Fruit fly (Drosophila melanogaster) whole organism, prepupa: ENCODE results near the gene mnb.

ENCODE experiments used
- CG10631 ChIP-seq: fragments of 200-800 bp; sonication (Bioruptor generic); optimal IDR thresholded peaks from 2 replicates; lab custom pipeline; 2016; ENCODE audit warnings: missing biosample characterization, missing genetic modification characterization
- CG10669 ChIP-seq: fragments of 200-800 bp; sonication (Bioruptor generic); optimal IDR thresholded peaks from 3 replicates; lab custom pipeline; 2018; ENCODE audit warnings: missing biosample characterization, mild to moderate bottlenecking, missing genetic modification characterization, moderate library complexity
- CG11294 ChIP-seq: fragments of 200-800 bp; sonication (Bioruptor generic); IDR thresholded peaks from 2 replicates; pipeline ENCODE4 v1.3.6; 2022; ENCODE audit warnings: missing biosample characterization, missing genetic modification characterization
- CG11762 ChIP-seq: fragments of 200-800 bp; sonication (Bioruptor generic); optimal IDR thresholded peaks from 3 replicates; lab custom pipeline; 2016; ENCODE audit warnings: missing biosample characterization, missing genetic modification characterization; ENCODE audit not compliant: insufficient read depth
- CG15336 ChIP-seq: fragments of 200-800 bp; sonication (Bioruptor generic); IDR thresholded peaks from 2 replicates; pipeline ENCODE4 v1.3.6; 2022; ENCODE audit warnings: missing biosample characterization, missing genetic modification characterization
- CG1621 ChIP-seq: fragments of 200-800 bp; sonication (Bioruptor generic); optimal IDR thresholded peaks from 3 replicates; lab custom pipeline; 2018; ENCODE audit warnings: missing biosample characterization, mild to moderate bottlenecking, missing genetic modification characterization
- CG16779 ChIP-seq: fragments of 200-800 bp; sonication (Bioruptor generic); optimal IDR thresholded peaks from 3 replicates; lab custom pipeline; 2017; ENCODE audit warnings: missing biosample characterization, mild to moderate bottlenecking, missing genetic modification characterization
- CG3032 ChIP-seq: fragments of 200-800 bp; optimal IDR thresholded peaks from 2 replicates; lab custom pipeline; 2019; ENCODE audit warnings: missing biosample characterization, mild to moderate bottlenecking, missing genetic modification characterization, moderate library complexity
- CG31627 ChIP-seq: fragments of 200-800 bp; sonication (Bioruptor generic); optimal IDR thresholded peaks from 3 replicates; lab custom pipeline; 2016; ENCODE audit warnings: missing biosample characterization, missing genetic modification characterization
- CG32006 ChIP-seq: fragments of 200-800 bp; sonication (Bioruptor generic); optimal IDR thresholded peaks from 3 replicates; lab custom pipeline; 2017; ENCODE audit warnings: missing biosample characterization, mild to moderate bottlenecking, missing genetic modification characterization
- CG34406 ChIP-seq: fragments of 200-800 bp; sonication (Bioruptor generic); optimal IDR thresholded peaks from 3 replicates; lab custom pipeline; 2016; ENCODE audit warnings: missing biosample characterization, missing genetic modification characterization
- CG4318 ChIP-seq: fragments of 200-800 bp; sonication (Bioruptor generic); optimal IDR thresholded peaks from 3 replicates; lab custom pipeline; 2017; ENCODE audit warnings: missing biosample characterization, mild to moderate bottlenecking, missing genetic modification characterization
- CG6163 ChIP-seq: fragments of 200-800 bp; sonication (Bioruptor generic); IDR thresholded peaks from 3 replicates; pipeline ENCODE4 v1.3.6; 2022; ENCODE audit warnings: missing biosample characterization, missing genetic modification characterization
- CG6276 ChIP-seq: fragments of 200-800 bp; sonication (Bioruptor generic); optimal IDR thresholded peaks from 2 replicates; lab custom pipeline; 2017; ENCODE audit warnings: missing biosample characterization, mild to moderate bottlenecking, missing genetic modification characterization
- CG6854 ChIP-seq: fragments of 200-800 bp; sonication (Bioruptor generic); optimal IDR thresholded peaks from 2 replicates; lab custom pipeline; 2017; ENCODE audit warnings: missing biosample characterization, mild to moderate bottlenecking, missing genetic modification characterization
- CG7368 ChIP-seq: fragments of 200-800 bp; sonication (Bioruptor generic); optimal IDR thresholded peaks from 3 replicates; lab custom pipeline; 2016; ENCODE audit warnings: missing biosample characterization, missing genetic modification characterization
- CG8319 ChIP-seq: fragments of 200-800 bp; sonication (Bioruptor generic); optimal IDR thresholded peaks from 3 replicates; lab custom pipeline; 2016; ENCODE audit warnings: missing biosample characterization, missing genetic modification characterization
- CG9139 ChIP-seq: fragments of 200-800 bp; sonication (Bioruptor generic); optimal IDR thresholded peaks from 3 replicates; lab custom pipeline; 2017; ENCODE audit warnings: missing biosample characterization, mild to moderate bottlenecking, missing genetic modification characterization
- Eip75B ChIP-seq: fragments of 200-800 bp; sonication (Bioruptor generic); optimal IDR thresholded peaks from 3 replicates; lab custom pipeline; 2016; ENCODE audit warnings: missing biosample characterization, missing genetic modification characterization
- Eip78C ChIP-seq: fragments of 200-800 bp; sonication (Bioruptor generic); peaks from one replicate; lab custom pipeline; 2016; ENCODE audit warnings: missing biosample characterization, missing genetic modification characterization
- Eip93F ChIP-seq: fragments of 200-800 bp; sonication (Bioruptor generic); optimal IDR thresholded peaks from 2 replicates; lab custom pipeline; 2016; ENCODE audit warnings: missing biosample characterization, mild to moderate bottlenecking, missing genetic modification characterization
- Ets21C ChIP-seq: fragments of 200-800 bp; sonication (Bioruptor generic); optimal IDR thresholded peaks from 3 replicates; lab custom pipeline; 2016; ENCODE audit warnings: missing biosample characterization, missing genetic modification characterization
- Hr4 ChIP-seq: fragments of 200-800 bp; sonication (Bioruptor generic); optimal IDR thresholded peaks from 3 replicates; lab custom pipeline; 2016; ENCODE audit warnings: missing biosample characterization, missing genetic modification characterization
- Met ChIP-seq: fragments of 200-800 bp; sonication (Bioruptor generic); optimal IDR thresholded peaks from 3 replicates; lab custom pipeline; 2016; ENCODE audit warnings: missing biosample characterization, missing genetic modification characterization
- OdsH ChIP-seq: fragments of 200-800 bp; sonication (Bioruptor generic); optimal IDR thresholded peaks from 3 replicates; lab custom pipeline; 2016; ENCODE audit warnings: missing biosample characterization, missing genetic modification characterization
- Smox ChIP-seq: fragments of 200-800 bp; sonication (Bioruptor generic); optimal IDR thresholded peaks from 3 replicates; lab custom pipeline; 2016; ENCODE audit warnings: missing biosample characterization, missing genetic modification characterization
- Sox14 ChIP-seq: fragments of 200-800 bp; sonication (Bioruptor generic); optimal IDR thresholded peaks from 3 replicates; lab custom pipeline; 2016; ENCODE audit warnings: missing biosample characterization, missing genetic modification characterization
- Sox15 ChIP-seq: fragments of 200-800 bp; sonication (Bioruptor generic); optimal IDR thresholded peaks from 3 replicates; lab custom pipeline; 2016; ENCODE audit warnings: missing biosample characterization, missing genetic modification characterization
- achi ChIP-seq: fragments of 200-800 bp; sonication (Bioruptor generic); optimal IDR thresholded peaks from 3 replicates; lab custom pipeline; 2016; ENCODE audit warnings: missing biosample characterization, missing genetic modification characterization
- acj6 ChIP-seq: fragments of 200-800 bp; sonication (Bioruptor generic); optimal IDR thresholded peaks from 3 replicates; lab custom pipeline; 2016; ENCODE audit warnings: missing biosample characterization, missing genetic modification characterization
- cyc ChIP-seq: fragments of 200-800 bp; sonication (Bioruptor generic); optimal IDR thresholded peaks from 3 replicates; lab custom pipeline; 2016; ENCODE audit warnings: missing biosample characterization, missing genetic modification characterization
- dac ChIP-seq: fragments of 200-800 bp; sonication (Bioruptor generic); optimal IDR thresholded peaks from 2 replicates; lab custom pipeline; 2017; ENCODE audit warnings: missing biosample characterization, mild to moderate bottlenecking, missing genetic modification characterization
- dsx ChIP-seq: fragments of 200-800 bp; optimal IDR thresholded peaks from 3 replicates; lab custom pipeline; 2019; ENCODE audit warnings: missing biosample characterization, mild to moderate bottlenecking, missing genetic modification characterization, moderate library complexity; ENCODE audit not compliant: poor library complexity, severe bottlenecking
- eg ChIP-seq: fragments of 200-800 bp; sonication (Bioruptor generic); IDR thresholded peaks from 3 replicates; pipeline ENCODE4 v1.3.6; 2022; ENCODE audit warnings: missing biosample characterization, missing genetic modification characterization
- esn ChIP-seq: fragments of 200-800 bp; sonication (Bioruptor generic); optimal IDR thresholded peaks from 2 replicates; lab custom pipeline; 2016; ENCODE audit warnings: missing biosample characterization, mild to moderate bottlenecking, missing genetic modification characterization, moderate library complexity
- fd59A ChIP-seq: fragments of 200-800 bp; sonication (Bioruptor generic); optimal IDR thresholded peaks from 2 replicates; lab custom pipeline; 2017; ENCODE audit warnings: missing biosample characterization, mild to moderate bottlenecking, missing genetic modification characterization, missing genetic modification reagents
- fd85E ChIP-seq: fragments of 200-800 bp; sonication (Bioruptor generic); optimal IDR thresholded peaks from 3 replicates; lab custom pipeline; 2016; ENCODE audit warnings: missing biosample characterization, missing genetic modification characterization
- fkh ChIP-seq: fragments of 200-800 bp; sonication (Bioruptor generic); optimal IDR thresholded peaks from 3 replicates; lab custom pipeline; 2017; ENCODE audit warnings: missing biosample characterization, mild to moderate bottlenecking, missing genetic modification characterization, moderate library complexity
- net ChIP-seq: fragments of 200-800 bp; sonication (Bioruptor generic); optimal IDR thresholded peaks from 3 replicates; lab custom pipeline; 2016; ENCODE audit warnings: missing biosample characterization, missing genetic modification characterization
- pdm3 ChIP-seq: fragments of 200-800 bp; sonication (Bioruptor generic); optimal IDR thresholded peaks from 3 replicates; lab custom pipeline; 2016; ENCODE audit warnings: missing biosample characterization, missing genetic modification characterization
- salr ChIP-seq, 2 experiments: fragments of 200-800 bp; sonication (Bioruptor generic); optimal IDR thresholded peaks; 3 replicates each; lab custom pipeline; 2016 to 2018; ENCODE audit warnings: missing biosample characterization in 2 of 2, missing genetic modification characterization in 2 of 2, mild to moderate bottlenecking in 1 of 2
- spab ChIP-seq: fragments of 200-800 bp; sonication (Bioruptor generic); optimal IDR thresholded peaks from 2 replicates; lab custom pipeline; 2017; ENCODE audit warnings: missing biosample characterization, mild to moderate bottlenecking, missing genetic modification characterization, missing genetic modification reagents
- ss ChIP-seq, 2 experiments: fragments of 200-800 bp; sonication (Bioruptor generic); optimal IDR thresholded peaks; 2 replicates in 1 of 2; 3 replicates in 1 of 2; lab custom pipeline; 2017 to 2018; ENCODE audit warnings: mild to moderate bottlenecking in 2 of 2, missing biosample characterization in 2 of 2, missing genetic modification characterization in 2 of 2, moderate library complexity in 1 of 2
- svp ChIP-seq: fragments of 200-800 bp; sonication (Bioruptor generic); peaks from one replicate; lab custom pipeline; 2016; ENCODE audit warnings: missing biosample characterization, missing genetic modification characterization
- topi ChIP-seq: fragments of 200-800 bp; sonication (Bioruptor generic); optimal IDR thresholded peaks from 3 replicates; lab custom pipeline; 2016; ENCODE audit warnings: missing biosample characterization, missing genetic modification characterization

Gene mnb

DNA sequence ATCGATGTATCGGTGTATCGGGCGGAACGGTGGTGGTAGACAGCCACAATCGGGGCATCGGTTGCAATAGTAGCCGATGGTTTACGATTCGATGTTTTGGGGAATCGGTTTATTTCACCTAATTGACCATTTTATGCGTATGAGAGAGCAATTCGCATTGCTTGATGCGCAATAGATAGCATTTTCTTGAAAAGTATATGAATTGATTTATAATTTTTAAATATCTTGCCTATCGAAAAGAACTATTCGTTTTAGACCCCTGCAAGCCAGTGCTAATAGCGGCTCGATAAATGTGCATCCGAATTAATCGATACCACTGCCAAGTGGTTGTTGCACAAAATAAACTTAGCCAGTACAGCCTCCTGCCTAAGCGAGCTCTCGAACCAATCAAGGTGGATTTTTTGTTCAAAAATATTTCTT lies at the start of gene mnb:
TSS of gene mnb (minus strand) at position 15 of the 420 bp plus-strand sequence.
- TF ChIP-seq svp (GFP tag; lab: Kevin White, UChicago) = peak; percentile 73
- TF ChIP-seq esn (GFP tag; lab: Kevin White, UChicago) = peak; percentile 32
- TF ChIP-seq Smox = no peak
- peak; percentile 7 for TF ChIP-seq CG31627
- peak; percentile 4 for TF ChIP-seq acj6 (GFP tag; lab: Kevin White, UChicago)
- no peak for TF ChIP-seq Sox14 (GFP tag; lab: Kevin White, UChicago)
- no peak for TF ChIP-seq CG9139 (GFP tag; lab: Kevin White, UChicago)
- TF ChIP-seq CG15336 = no peak

DNA sequence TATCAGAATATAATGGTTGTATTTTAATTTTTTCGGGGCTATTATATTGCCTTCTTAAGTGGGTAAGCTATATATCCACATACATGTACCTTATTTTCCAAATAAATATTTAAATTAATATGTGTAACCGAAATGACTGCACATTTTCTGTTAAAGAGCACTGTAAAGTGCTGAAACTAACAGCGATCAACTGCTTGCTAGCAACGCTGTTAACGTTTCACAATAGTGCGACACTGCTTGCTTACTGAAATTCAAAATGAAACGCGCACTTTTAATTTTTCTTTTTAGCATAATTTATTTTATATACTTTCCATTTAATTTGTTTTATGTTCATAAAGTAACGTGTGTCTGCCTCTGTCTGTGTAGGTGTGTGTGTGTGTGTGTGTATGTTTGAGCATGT lies 37.0 kb upstream of the mnb start:
- no peak for TF ChIP-seq Eip93F (GFP tag; lab: Kevin White, UChicago)
- TF ChIP-seq Eip75B = no peak
- no peak for TF ChIP-seq CG34406
- no peak for TF ChIP-seq CG7368 (GFP tag; lab: Kevin White, UChicago)
- no peak for TF ChIP-seq acj6 (GFP tag; lab: Kevin White, UChicago)
- no peak for TF ChIP-seq topi (GFP tag; lab: Kevin White, UChicago)
- TF ChIP-seq CG6276 (GFP tag; lab: Kevin White, UChicago) = no peak
- TF ChIP-seq fd59A = no peak
- no peak for TF ChIP-seq CG16779
- TF ChIP-seq Ets21C (GFP tag; lab: Kevin White, UChicago) = no peak
- no peak for TF ChIP-seq achi (GFP tag; lab: Kevin White, UChicago)
- no peak for TF ChIP-seq cyc (GFP tag; lab: Kevin White, UChicago)
- TF ChIP-seq CG1621 (tag; lab: Kevin White, UChicago) = no peak

DNA sequence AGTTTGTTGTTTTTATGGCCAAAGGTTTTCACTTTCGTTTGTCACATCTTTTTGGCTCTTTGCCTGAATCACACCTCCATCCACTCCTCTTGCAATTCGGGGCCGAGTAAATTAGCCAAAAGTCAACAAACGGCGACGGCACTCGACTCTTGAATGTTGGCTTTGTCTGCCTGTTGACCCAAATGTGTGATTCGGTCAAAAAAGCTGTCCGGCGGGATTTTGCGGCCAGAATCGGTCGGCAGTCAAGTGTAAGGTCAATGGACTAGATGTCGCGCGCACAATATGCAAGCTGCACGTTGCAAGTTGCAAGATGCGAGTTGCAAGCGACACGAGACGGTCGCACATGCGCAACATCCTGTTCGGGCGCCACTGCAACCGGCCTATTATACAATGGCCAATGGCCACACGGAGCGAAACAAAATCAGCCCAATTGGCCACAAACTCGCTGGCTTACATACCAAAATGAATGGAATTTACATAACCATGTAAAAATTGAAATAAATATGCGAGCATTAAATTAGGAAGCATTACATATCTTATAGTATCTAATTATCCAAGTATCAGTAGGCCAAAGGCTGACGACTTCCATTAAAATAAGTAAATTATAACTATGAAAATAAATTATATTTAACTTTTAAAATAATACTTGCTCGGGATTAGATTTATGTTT lies 30.7 kb upstream of the mnb start:
- TF ChIP-seq CG6854 (GFP tag; lab: Kevin White, UChicago) (no peak), Met (GFP tag; lab: Kevin White, UChicago) (no peak), pdm3 (GFP tag; lab: Kevin White, UChicago) (peak; percentile 3), achi (GFP tag; lab: Kevin White, UChicago) (peak; percentile 13), svp (GFP tag; lab: Kevin White, UChicago) (peak; percentile 54), CG6163 (GFP tag; lab: Robert Waterston, UW) (no peak), cyc (GFP tag; lab: Kevin White, UChicago) (no peak), acj6 (GFP tag; lab: Kevin White, UChicago) (peak; percentile 24), CG11294 (no peak), Sox14 (GFP tag; lab: Kevin White, UChicago) (no peak), salr (GFP tag; optimal IDR thresholded peaks at IDR 0.05; lab: Kevin White, UChicago) (peak in 1 of 2 experiments; percentile 18), CG10631 (GFP tag; lab: Kevin White, UChicago) (peak; percentile 6), Eip78C (GFP tag; lab: Kevin White, UChicago) (peak; percentile 62), CG34406 (peak; percentile 14), CG11762 (no peak), ss (GFP tag; optimal IDR thresholded peaks at IDR 0.05; lab: Kevin White, UChicago) (no peak), CG8319 (GFP tag; lab: Kevin White, UChicago) (no peak), CG15336 (peak; percentile 47), CG32006 (GFP tag; lab: Kevin White, UChicago) (peak; percentile 68), OdsH (GFP tag; lab: Kevin White, UChicago) (peak; percentile 21), net (peak; percentile 0), CG10669 (GFP tag; lab: Kevin White, UChicago) (no peak), spab (GFP tag; lab: Kevin White, UChicago) (no peak), dac (GFP tag; lab: Kevin White, UChicago) (peak; percentile 13), CG6276 (GFP tag; lab: Kevin White, UChicago) (peak; percentile 40), CG4318 (GFP tag; lab: Kevin White, UChicago) (no peak), topi (GFP tag; lab: Kevin White, UChicago) (no peak), CG3032 (tag; lab: Kevin White, UChicago) (no peak), fkh (no peak), Sox15 (GFP tag; lab: Kevin White, UChicago) (no peak), fd85E (GFP tag; lab: Kevin White, UChicago) (no peak), fd59A (no peak), eg (GFP tag; lab: Robert Waterston, UW) (no peak), Eip93F (GFP tag; lab: Kevin White, UChicago) (no peak), CG31627 (no peak), CG1621 (tag; lab: Kevin White, UChicago) (no peak), Hr4 (GFP tag; lab: Kevin White, UChicago) (peak; percentile 11), dsx (GFP tag; lab: Kevin White, UChicago) (no peak)
